Worm (Caenorhabditis elegans): ENCODE results near the gene cht-3.
A peak's percentile ranks its signal among the peaks of the same experiment; 100 is the strongest.

cht-3 gene

ce11 chrIV:7044552-7045139, 41.2 kb downstream of the cht-3 start, which contains the start of gene tin-9.1:
TSS of gene tin-9.1 (minus strand) at chrIV:7044602.
- TF ChIP-seq lin-35 (GFP tag; optimal IDR thresholded peaks at IDR 0.05), result peak; percentile 84
- TF ChIP-seq sup-37 (GFP tag; optimal IDR thresholded peaks at IDR 0.05), result no peak
- peak; percentile 76 for TF ChIP-seq lin-39 (tag; optimal IDR thresholded peaks at IDR 0.05)
- peak; percentile 87 for TF ChIP-seq swsn-7 (tag; optimal IDR thresholded peaks at IDR 0.05)
- TF ChIP-seq xbp-1 (tag; optimal IDR thresholded peaks at IDR 0.05), result peak; percentile 84
- TF ChIP-seq nhr-11 (tag; optimal IDR thresholded peaks at IDR 0.05), result peak; percentile 43
- TF ChIP-seq pag-3 (tag; optimal IDR thresholded peaks at IDR 0.05; ENCODE audit: borderline replicate concordance, insufficient read depth), result no peak
- TF ChIP-seq alr-1 (tag; optimal IDR thresholded peaks at IDR 0.05; ENCODE audit: borderline replicate concordance), result no peak
- no peak for TF ChIP-seq Y116A8C.19 (tag; optimal IDR thresholded peaks at IDR 0.05; ENCODE audit: borderline replicate concordance)
- no peak for TF ChIP-seq ces-1 (GFP tag; optimal IDR thresholded peaks at IDR 0.05)
- no peak for TF ChIP-seq nhr-84 (tag; optimal IDR thresholded peaks at IDR 0.05)
- TF ChIP-seq C34B4.2 (tag; optimal IDR thresholded peaks at IDR 0.05), result no peak
- TF ChIP-seq dsc-1 (tag; optimal IDR thresholded peaks at IDR 0.05), result peak; percentile 85
- TF ChIP-seq vab-15 (tag; optimal IDR thresholded peaks at IDR 0.05), result no peak
- TF ChIP-seq egl-27 (tag; optimal IDR thresholded peaks at IDR 0.05), result no peak
- TF ChIP-seq unc-130 (tag; optimal IDR thresholded peaks at IDR 0.05), result peak; percentile 67
- TF ChIP-seq aha-1 (tag; optimal IDR thresholded peaks at IDR 0.05), result no peak
- TF ChIP-seq hlh-17 (GFP tag; optimal IDR thresholded peaks at IDR 0.05; ENCODE audit: borderline replicate concordance), result no peak
- peak; percentile 39 for TF ChIP-seq F16B12.6 (tag; optimal IDR thresholded peaks at IDR 0.05)
- peak in 1 of 2 experiments; percentile 69 for TF ChIP-seq ztf-11 (tag; optimal IDR thresholded peaks at IDR 0.05)
- peak; percentile 70 for TF ChIP-seq isw-1 (GFP tag; IDR thresholded peaks at IDR 0.05)
- peak; percentile 89 for TF ChIP-seq snu-23 (GFP tag; optimal IDR thresholded peaks at IDR 0.05)
- no peak for TF ChIP-seq ets-5 (GFP tag; IDR thresholded peaks at IDR 0.05)
- peak; percentile 78 for TF ChIP-seq C16A3.4 (tag; optimal IDR thresholded peaks at IDR 0.05)
- TF ChIP-seq efl-3 (GFP tag; optimal IDR thresholded peaks at IDR 0.05), result no peak
- TF ChIP-seq ama-1 (optimal IDR thresholded peaks at IDR 0.05), result peak; percentile 16
- no peak for TF ChIP-seq ceh-90 (tag; optimal IDR thresholded peaks at IDR 0.05)
- peak; percentile 36 for TF ChIP-seq nhr-237 (tag; optimal IDR thresholded peaks at IDR 0.05)
- peak; percentile 18 for TF ChIP-seq mef-2 (tag; optimal IDR thresholded peaks at IDR 0.05)
- no peak for TF ChIP-seq nhr-28 (tag; optimal IDR thresholded peaks at IDR 0.05)
- no peak for TF ChIP-seq unc-30 (tag; optimal IDR thresholded peaks at IDR 0.05)
- TF ChIP-seq ceh-82 (tag; optimal IDR thresholded peaks at IDR 0.05), result peak; percentile 75 to 87 (median 77)
- no peak for TF ChIP-seq hpl-2 (GFP tag; optimal IDR thresholded peaks at IDR 0.05)
- TF ChIP-seq lin-14 (GFP tag; optimal IDR thresholded peaks at IDR 0.05), result peak; percentile 87
- TF ChIP-seq dpl-1 (GFP tag; optimal IDR thresholded peaks at IDR 0.05), result peak; percentile 68 to 83 (median 81)
- no peak for TF ChIP-seq hlh-4 (tag; optimal IDR thresholded peaks at IDR 0.05)
- TF ChIP-seq ztf-4 (tag; optimal IDR thresholded peaks at IDR 0.05), result peak; percentile 81
- peak; percentile 85 for TF ChIP-seq lin-13 (GFP tag; optimal IDR thresholded peaks at IDR 0.05)
- TF ChIP-seq irx-1 (tag; optimal IDR thresholded peaks at IDR 0.05), result peak; percentile 68
- peak; percentile 72 for TF ChIP-seq jun-1 (tag; optimal IDR thresholded peaks at IDR 0.05)
- TF ChIP-seq lir-3 (tag; optimal IDR thresholded peaks at IDR 0.05; ENCODE audit: poor library complexity), result peak; percentile 39
- peak; percentile 26 for TF ChIP-seq zip-4 (GFP tag; optimal IDR thresholded peaks at IDR 0.05)
- peak; percentile 5 for TF ChIP-seq C04F5.9 (tag; optimal IDR thresholded peaks at IDR 0.05)
- TF ChIP-seq sox-4 (tag; optimal IDR thresholded peaks at IDR 0.05), result peak; percentile 32
- no peak for TF ChIP-seq fkh-10 (GFP tag; optimal IDR thresholded peaks at IDR 0.05)
- TF ChIP-seq nhr-12 (tag; optimal IDR thresholded peaks at IDR 0.05), result no peak
- peak; percentile 80 for TF ChIP-seq snpc-4 (tag; optimal IDR thresholded peaks at IDR 0.05)
- peak; percentile 91 for TF ChIP-seq nhr-19 (GFP tag; conservative IDR thresholded peaks at IDR 0.05)
- no peak for TF ChIP-seq unc-62 (GFP tag; optimal IDR thresholded peaks at IDR 0.05)
- TF ChIP-seq skn-1 (tag; optimal IDR thresholded peaks at IDR 0.05), result peak; percentile 89
- no peak for TF ChIP-seq ceh-8 (GFP tag; optimal IDR thresholded peaks at IDR 0.05)
- TF ChIP-seq unc-98 (GFP tag; IDR thresholded peaks at IDR 0.05), result no peak

All from whole organism, L1 larva.